Worm (Caenorhabditis elegans) whole organism, L4 larva: ENCODE measurements around the gene hmg-5.
A peak's percentile ranks its signal among the peaks of the same experiment; 100 is the strongest.

ENCODE experiments used
- D1046.2 ChIP-seq: fragments of 200-800 bp; sonication (Bioruptor generic); IDR thresholded peaks from 2 replicates; pipeline ENCODE4 v1.3.6; 2022; ENCODE audit warnings: missing genetic modification characterization, missing compliant biosample characterization
- F26F4.8 ChIP-seq: fragments of 200-800 bp; sonication (Bioruptor generic); conservative IDR thresholded peaks from 2 replicates; pipeline ENCODE4 v1.3.6; 2022; ENCODE audit warnings: missing genetic modification characterization, missing compliant biosample characterization
- F44E2.7 ChIP-seq: fragments of 200-800 bp; sonication (Bioruptor generic); IDR thresholded peaks from 2 replicates; pipeline ENCODE4 v2.1.2; 2022; ENCODE audit warnings: missing genetic modification characterization, missing compliant biosample characterization
- T20F7.1 ChIP-seq: fragments of 200-800 bp; sonication (Bioruptor generic); optimal IDR thresholded peaks from 2 replicates; lab custom pipeline; 2018; ENCODE audit warnings: mild to moderate bottlenecking, missing genetic modification characterization, missing compliant biosample characterization
- T26A8.4 ChIP-seq: fragments of 200-800 bp; sonication (Bioruptor generic); IDR thresholded peaks from 2 replicates; pipeline ENCODE4 v1.3.6; 2022; ENCODE audit warnings: missing genetic modification characterization, missing compliant biosample characterization
- Y105C5A.15 ChIP-seq: fragments of 200-800 bp; sonication (Bioruptor generic); IDR thresholded peaks from 2 replicates; pipeline ENCODE4 v1.3.6; 2022; ENCODE audit warnings: missing genetic modification characterization, missing compliant biosample characterization
- Y5F2A.4 ChIP-seq: fragments of 200-800 bp; sonication (Bioruptor generic); optimal IDR thresholded peaks from 2 replicates; lab custom pipeline; 2018; ENCODE audit warnings: mild to moderate bottlenecking, missing genetic modification characterization, missing compliant biosample characterization
- ceh-32 ChIP-seq: sonication (generic microtip); optimal IDR thresholded peaks from 2 replicates; lab custom pipeline; 2016; ENCODE audit warnings: mild to moderate bottlenecking, missing genetic modification characterization, missing compliant biosample characterization; ENCODE audit not compliant: poor library complexity
- ceh-82 ChIP-seq: sonication (generic microtip); optimal IDR thresholded peaks from 2 replicates; lab custom pipeline; 2017; ENCODE audit warnings: missing biosample characterization, missing genetic modification characterization
- ces-1 ChIP-seq: fragments of 150-350 bp; sonication (generic microtip); optimal IDR thresholded peaks from 4 replicates; lab custom pipeline; 2014; ENCODE audit warnings: missing biosample characterization, missing genetic modification reagents, missing genetic modification characterization
- dve-1 ChIP-seq: sonication (generic microtip); optimal IDR thresholded peaks from 2 replicates; lab custom pipeline; 2017; ENCODE audit warnings: antibody characterized with exemption, mild to moderate bottlenecking, missing genetic modification characterization, missing compliant biosample characterization; ENCODE audit not compliant: insufficient read depth
- fos-1 ChIP-seq: fragments of 150-350 bp; optimal IDR thresholded peaks from 2 replicates; lab custom pipeline; 2014; ENCODE audit warnings: missing biosample characterization, missing genetic modification characterization
- gei-8 ChIP-seq: fragments of 200-800 bp; sonication (Bioruptor generic); optimal IDR thresholded peaks from 2 replicates; lab custom pipeline; 2018; ENCODE audit warnings: mild to moderate bottlenecking, missing genetic modification characterization, missing compliant biosample characterization
- hlh-30 ChIP-seq: sonication (generic microtip); optimal IDR thresholded peaks from 2 replicates; lab custom pipeline; 2017; ENCODE audit warnings: antibody characterized with exemption, mild to moderate bottlenecking, missing genetic modification characterization, missing compliant biosample characterization; ENCODE audit not compliant: insufficient read depth
- hmg-1.1 ChIP-seq: fragments of 200-800 bp; sonication (Bioruptor generic); IDR thresholded peaks from 2 replicates; pipeline ENCODE4 v1.3.6; 2022; ENCODE audit warnings: missing genetic modification reagents, missing genetic modification characterization, missing compliant biosample characterization
- jun-1 ChIP-seq: fragments of 150-350 bp; optimal IDR thresholded peaks from 2 replicates; lab custom pipeline; 2014; ENCODE audit warnings: missing biosample characterization, missing genetic modification reagents, missing genetic modification characterization
- lin-13 ChIP-seq: fragments of 150-350 bp; optimal IDR thresholded peaks from 2 replicates; lab custom pipeline; 2014; ENCODE audit warnings: missing biosample characterization, missing genetic modification reagents, missing genetic modification characterization
- lin-15B ChIP-seq: fragments of 150-350 bp; sonication (generic microtip); optimal IDR thresholded peaks from 3 replicates; lab custom pipeline; 2014; ENCODE audit warnings: missing biosample characterization, missing genetic modification characterization
- lsy-2 ChIP-seq, 2 experiments: fragments of 150-350 bp in 1 of 2; sonication (generic microtip) in 1 of 2; optimal IDR thresholded peaks; 2 replicates each; lab custom pipeline; 2014 to 2017; ENCODE audit warnings: missing biosample characterization in 2 of 2, missing genetic modification characterization in 2 of 2
- mep-1 ChIP-seq: fragments of 150-350 bp; sonication (generic microtip); optimal IDR thresholded peaks from 3 replicates; lab custom pipeline; 2014; ENCODE audit warnings: missing biosample characterization, missing genetic modification characterization
- nhr-11 ChIP-seq: fragments of 150-350 bp; optimal IDR thresholded peaks from 2 replicates; lab custom pipeline; 2014; ENCODE audit warnings: missing biosample characterization, missing genetic modification characterization
- nhr-28 ChIP-seq: fragments of 150-350 bp; optimal IDR thresholded peaks from 2 replicates; lab custom pipeline; 2014; ENCODE audit warnings: missing biosample characterization, missing genetic modification characterization
- nhr-42 ChIP-seq: fragments of 200-800 bp; sonication (Bioruptor generic); IDR thresholded peaks from 2 replicates; pipeline ENCODE4 v1.3.6; 2022; ENCODE audit warnings: missing genetic modification characterization, missing compliant biosample characterization
- pha-4 ChIP-seq, 2 experiments: fragments of 150-350 bp in 1 of 2; fragments of 200-800 bp in 1 of 2; sonication (Bioruptor generic) in 1 of 2; IDR thresholded peaks in 1 of 2; optimal IDR thresholded peaks in 1 of 2; 2 replicates each; pipeline versions ENCODE4 v1.3.6 to Lab custom; 2014 to 2022; ENCODE audit warnings: missing genetic modification characterization in 2 of 2, missing genetic modification reagents in 2 of 2, missing biosample characterization in 1 of 2, missing compliant biosample characterization in 1 of 2
- pqm-1 ChIP-seq: sonication (generic microtip); optimal IDR thresholded peaks from 2 replicates; lab custom pipeline; 2017; ENCODE audit warnings: missing biosample characterization, missing genetic modification characterization
- skn-1 ChIP-seq: fragments of 150-350 bp; optimal IDR thresholded peaks from 2 replicates; lab custom pipeline; 2014; ENCODE audit warnings: missing biosample characterization, missing genetic modification characterization
- snpc-4 ChIP-seq: fragments of 150-350 bp; optimal IDR thresholded peaks from 2 replicates; lab custom pipeline; 2014; ENCODE audit warnings: missing biosample characterization, missing genetic modification characterization
- spr-1 ChIP-seq: sonication (generic microtip); optimal IDR thresholded peaks from 2 replicates; lab custom pipeline; 2016; ENCODE audit warnings: mild to moderate bottlenecking, missing genetic modification characterization, missing compliant biosample characterization
- spr-3 ChIP-seq: fragments of 200-800 bp; sonication (Bioruptor generic); optimal IDR thresholded peaks from 2 replicates; lab custom pipeline; 2018; ENCODE audit warnings: mild to moderate bottlenecking, missing genetic modification characterization, missing compliant biosample characterization
- unc-130 ChIP-seq: sonication (generic microtip); optimal IDR thresholded peaks from 2 replicates; lab custom pipeline; 2016; ENCODE audit warnings: missing genetic modification reagents, missing genetic modification characterization, missing compliant biosample characterization
- unc-62 ChIP-seq, 3 experiments: fragments of 150-350 bp in 1 of 3; sonication (generic microtip); optimal IDR thresholded peaks in 2 of 3; peaks in 1 of 3; 1 replicate in 1 of 3; 2 replicates in 2 of 3; lab custom pipeline; 2014 to 2017; ENCODE audit warnings: missing biosample characterization in 3 of 3, missing genetic modification characterization in 3 of 3, missing genetic modification reagents in 3 of 3, missing genotype in 1 of 3
- zip-2 ChIP-seq: fragments of 150-350 bp; optimal IDR thresholded peaks from 2 replicates; lab custom pipeline; 2014; ENCODE audit warnings: missing biosample characterization, missing genetic modification characterization

hmg-5 gene

ce11 chrIV:7654212-7654778 lies 8.3 kb upstream of the hmg-5 start, which contains the start of gene nrde-4 (continued):
- TF ChIP-seq Y5F2A.4 (no peak), hmg-1.1 (GFP tag; lab: Robert Waterston, UW) (0 out of 2 replicates have a peak, but pooled peaks have one; percentile 32), nhr-42 (GFP tag; lab: Robert Waterston, UW) (no peak), T20F7.1 (GFP tag; lab: Kevin White, UChicago) (peak; percentile 15), spr-3 (no peak), mep-1 (tag; lab: Kevin White, UChicago) (peak; percentile 82), snpc-4 (tag; lab: Kevin White, UChicago) (no peak), pha-4 (GFP tag; IDR thresholded peaks at IDR 0.05; lab: Robert Waterston, UW) (peak; percentile 35; the same call in 1 of the 2 replicates), pha-4 (tag; optimal IDR thresholded peaks at IDR 0.05; lab: Kevin White, UChicago) (peak; percentile 42), fos-1 (tag; lab: Kevin White, UChicago) (no peak), nhr-11 (tag; lab: Kevin White, UChicago) (peak; percentile 46), unc-130 (GFP tag; lab: Kevin White, UChicago) (peak; percentile 55), skn-1 (tag; lab: Kevin White, UChicago) (no peak), lsy-2 (tag; optimal IDR thresholded peaks at IDR 0.05; lab: Kevin White, UChicago) (peak in 1 of 2 experiments; percentile 74)

- TF ChIP-seq pqm-1 (tag; lab: Kevin White, UChicago) (peak; percentile 23), nhr-28 (peak; percentile 73), hlh-30 (tag; lab: Kevin White, UChicago) (no peak), T26A8.4 (no peak)
Measured at ce11 chrIV:7653198-7653597, 7.2 kb upstream of the hmg-5 start.

- TF ChIP-seq nhr-28 = peak; percentile 83
- no peak for TF ChIP-seq dve-1 (tag; lab: Kevin White, UChicago)
- no peak for TF ChIP-seq zip-2 (tag; lab: Kevin White, UChicago)
- no peak for TF ChIP-seq lin-13 (GFP tag; lab: Kevin White, UChicago)
Measured at ce11 chrIV:7651120-7651519, 5.1 kb upstream of the hmg-5 start, which contains the start of gene cima-1. cima-1 (plus strand) TSS chrIV:7651459.

- TF ChIP-seq dve-1 (tag; lab: Kevin White, UChicago) (no peak), F44E2.7 (GFP tag; lab: Robert Waterston, UW) (no peak), lin-13 (GFP tag; lab: Kevin White, UChicago) (no peak), gei-8 (GFP tag; lab: Kevin White, UChicago) (no peak), F26F4.8 (GFP tag; lab: Robert Waterston, UW) (no peak), ceh-32 (tag; lab: Kevin White, UChicago) (no peak), D1046.2 (GFP tag; lab: Robert Waterston, UW) (no peak), Y105C5A.15 (no peak), ceh-82 (no peak), ces-1 (GFP tag; lab: Kevin White, UChicago) (no peak), lin-15B (no peak), jun-1 (no peak)
- TF ChIP-seq, all 104 proteins: peak for 0
Measured at ce11 chrIV:7650433-7650832, 4.4 kb upstream of the hmg-5 start.

- TF ChIP-seq spr-1 (tag; lab: Kevin White, UChicago) (no peak), unc-62 (GFP tag; optimal IDR thresholded peaks at IDR 0.05 in 1 of 2; lab: Kevin White, UChicago) (peak in 1 of 2 experiments; percentile 95), unc-62 (tag; optimal IDR thresholded peaks at IDR 0.05; lab: Kevin White, UChicago) (no peak)
Measured at ce11 chrIV:7646861-7647260, 842 bp upstream of the hmg-5 start.
